Fruit fly (Drosophila melanogaster): ENCODE data around the gene Ca-alpha1T.
A peak's percentile ranks its signal among the peaks of the same experiment; 100 is the strongest.

The Ca-alpha1T gene

DNA sequence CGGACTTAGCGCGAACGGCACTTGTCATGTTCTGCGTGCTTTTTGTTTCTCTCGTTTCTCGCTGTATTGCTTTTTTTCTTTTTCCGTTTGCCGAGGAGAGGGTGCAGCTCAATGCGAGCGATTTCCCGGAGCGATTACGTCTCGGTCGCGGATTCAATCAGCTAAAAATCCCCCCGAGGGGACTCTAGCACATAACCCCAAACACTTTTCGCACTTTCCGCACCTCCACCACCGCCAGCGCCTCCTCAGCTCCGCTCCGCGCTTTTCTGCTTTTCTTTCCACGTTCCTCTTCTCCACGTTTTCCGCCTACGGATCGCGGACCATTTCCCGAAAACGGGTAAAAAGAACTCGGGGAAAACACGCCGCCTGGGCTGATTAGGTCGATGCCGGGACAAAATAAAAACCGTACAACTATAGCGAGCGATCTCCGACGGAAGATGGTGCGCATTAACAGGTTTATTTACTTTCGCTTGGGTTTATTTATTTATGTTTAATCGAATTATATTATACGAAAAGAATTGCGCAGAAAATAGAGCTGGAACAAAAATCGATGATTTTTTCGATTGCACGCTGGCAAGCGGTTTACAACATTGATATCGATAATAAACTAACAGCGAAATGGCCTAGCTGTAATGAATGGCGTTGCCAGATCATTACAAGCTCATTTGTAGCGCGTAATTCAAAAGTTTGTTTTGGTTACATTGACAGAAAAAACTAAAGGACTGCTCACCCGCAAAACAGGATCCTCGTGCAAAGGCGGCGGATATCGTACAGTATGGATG, 102.4 kb downstream of the Ca-alpha1T start, which contains the start of gene raptor:
Gene raptor (minus strand): TSS at position 523 of the 782 bp plus-strand sequence.
- TF ChIP-seq Mnt (GFP tag; optimal IDR thresholded peaks at IDR 0.05) (peak; percentile 44), cnc (optimal IDR thresholded peaks at IDR 0.05) (no peak), CG33017 (tag; optimal IDR thresholded peaks at IDR 0.05) (no peak), tj (GFP tag; optimal IDR thresholded peaks at IDR 0.05) (no peak), CG5204 (GFP tag; optimal IDR thresholded peaks at IDR 0.05) (no peak), CG14711 (tag; optimal IDR thresholded peaks at IDR 0.05) (no peak), pad (GFP tag; optimal IDR thresholded peaks at IDR 0.05) (no peak), cic (GFP tag; optimal IDR thresholded peaks at IDR 0.05) (no peak), CG7101 (tag; optimal IDR thresholded peaks at IDR 0.05) (no peak), bab1 (GFP tag; optimal IDR thresholded peaks at IDR 0.05) (peak; percentile 14), Hr96 (GFP tag; optimal IDR thresholded peaks at IDR 0.05) (no peak), CG7045 (GFP tag; optimal IDR thresholded peaks at IDR 0.05) (no peak), Clk (GFP tag; optimal IDR thresholded peaks at IDR 0.05) (no peak), CG1620 (GFP tag; optimal IDR thresholded peaks at IDR 0.05) (no peak), CG12768 (GFP tag; optimal IDR thresholded peaks at IDR 0.05) (peak; percentile 3), kay (GFP tag; ENCODE audit: borderline replicate concordance) (no peak), toe (GFP tag; optimal IDR thresholded peaks at IDR 0.05) (no peak), ovo (GFP tag; optimal IDR thresholded peaks at IDR 0.05) (no peak), Crg-1 (GFP tag; optimal IDR thresholded peaks at IDR 0.05) (no peak), CG11617 (GFP tag; optimal IDR thresholded peaks at IDR 0.05) (no peak)

DNA sequence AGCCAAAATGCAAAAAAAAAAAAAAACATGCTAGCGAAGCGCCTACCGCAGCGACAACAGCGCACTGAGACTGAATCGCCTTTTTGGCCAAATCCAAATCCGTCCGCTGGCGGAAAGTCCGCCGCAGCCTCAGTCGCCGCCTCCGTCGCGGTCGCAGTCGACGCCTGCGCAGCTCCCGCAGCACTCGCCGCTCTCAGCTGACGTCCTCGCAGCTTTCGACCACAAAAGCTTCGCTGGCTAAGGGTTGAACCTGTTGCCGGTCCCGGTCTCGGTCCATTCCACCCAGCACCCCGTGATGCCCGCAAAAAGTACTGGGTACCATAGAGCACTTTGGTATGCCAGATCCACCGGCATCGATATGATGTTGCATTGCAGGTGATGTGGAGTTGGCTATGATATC, 111.0 kb downstream of the Ca-alpha1T start, which contains the start of gene CG4660:
Gene CG4660 (minus strand): TSS at position 77 of the 400 bp plus-strand sequence.
- TF ChIP-seq toe (GFP tag; optimal IDR thresholded peaks at IDR 0.05) (no peak), pad (GFP tag; optimal IDR thresholded peaks at IDR 0.05) (no peak), cic (GFP tag; optimal IDR thresholded peaks at IDR 0.05) (no peak), Clk (GFP tag; optimal IDR thresholded peaks at IDR 0.05) (no peak), bab1 (GFP tag; optimal IDR thresholded peaks at IDR 0.05) (no peak), tj (GFP tag; optimal IDR thresholded peaks at IDR 0.05) (no peak), CG7045 (GFP tag; optimal IDR thresholded peaks at IDR 0.05) (no peak), CG12768 (GFP tag; optimal IDR thresholded peaks at IDR 0.05) (no peak), cnc (optimal IDR thresholded peaks at IDR 0.05) (no peak), CG33017 (tag; optimal IDR thresholded peaks at IDR 0.05) (no peak), Crg-1 (GFP tag; optimal IDR thresholded peaks at IDR 0.05) (no peak), CG1620 (GFP tag; optimal IDR thresholded peaks at IDR 0.05) (no peak), ovo (GFP tag; optimal IDR thresholded peaks at IDR 0.05) (no peak), CG7101 (tag; optimal IDR thresholded peaks at IDR 0.05) (no peak), Mnt (GFP tag; optimal IDR thresholded peaks at IDR 0.05) (no peak), CG11617 (GFP tag; optimal IDR thresholded peaks at IDR 0.05) (no peak)

DNA sequence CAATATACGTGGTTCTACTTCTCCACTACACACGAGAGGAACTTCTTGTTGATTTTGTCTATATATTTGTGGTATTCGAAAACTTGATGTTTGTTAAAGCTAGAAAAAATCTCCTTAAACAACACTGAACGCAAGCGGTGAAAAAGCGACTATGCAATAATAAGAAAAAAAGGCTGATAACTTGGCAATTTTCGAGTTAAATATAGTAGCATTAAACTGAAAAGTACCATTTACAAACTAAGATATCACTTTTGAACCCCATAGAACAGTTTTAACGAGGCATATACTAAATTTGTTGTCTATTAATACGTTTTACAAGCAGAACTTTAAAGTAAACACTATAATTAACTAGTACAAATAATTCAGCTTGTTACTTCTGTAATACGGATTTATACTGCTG, 114.6 kb downstream of the Ca-alpha1T start, which contains the start of gene CG4666:
Gene CG4666 (minus strand): TSS at position 101 of the 400 bp plus-strand sequence.
- TF ChIP-seq ovo (GFP tag; optimal IDR thresholded peaks at IDR 0.05), result no peak
- no peak for TF ChIP-seq CG5204 (GFP tag; optimal IDR thresholded peaks at IDR 0.05)
- TF ChIP-seq CG1620 (GFP tag; optimal IDR thresholded peaks at IDR 0.05), result no peak
- no peak for TF ChIP-seq CG12768 (GFP tag; optimal IDR thresholded peaks at IDR 0.05)
- TF ChIP-seq pad (GFP tag; optimal IDR thresholded peaks at IDR 0.05), result no peak
- no peak for TF ChIP-seq CG7045 (GFP tag; optimal IDR thresholded peaks at IDR 0.05)

DNA sequence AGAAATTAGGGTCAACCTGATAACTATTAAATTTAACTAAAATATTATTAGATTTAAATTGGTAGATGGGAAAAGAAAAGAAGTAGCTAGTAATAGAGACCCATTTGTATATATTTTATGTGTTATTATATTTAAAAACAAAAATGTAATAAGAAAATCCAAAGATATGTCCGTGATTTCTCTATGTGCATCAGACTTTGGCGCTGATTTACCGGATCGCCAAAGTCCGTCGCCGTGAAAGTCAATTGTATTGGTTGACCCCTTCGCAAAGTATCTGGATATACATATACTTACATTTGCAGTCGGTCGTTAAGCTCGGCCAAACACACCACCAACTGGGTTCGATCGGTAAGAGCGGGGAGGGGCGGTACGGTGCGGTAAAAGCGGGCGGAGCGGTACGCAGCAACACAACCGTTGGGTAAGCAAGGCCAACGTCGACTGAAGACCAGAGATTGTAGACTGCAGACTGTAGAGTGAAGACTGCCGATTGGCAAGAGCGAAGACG, 115.2 kb downstream of the Ca-alpha1T start:
- peak; percentile 37 for TF ChIP-seq Hr96 (GFP tag; optimal IDR thresholded peaks at IDR 0.05)
- no peak for TF ChIP-seq cnc (optimal IDR thresholded peaks at IDR 0.05)
- peak; percentile 35 for TF ChIP-seq Mnt (GFP tag; optimal IDR thresholded peaks at IDR 0.05)
- no peak for TF ChIP-seq kay (GFP tag; ENCODE audit: borderline replicate concordance)
- peak; percentile 15 for TF ChIP-seq CG5204 (GFP tag; optimal IDR thresholded peaks at IDR 0.05)
- no peak for TF ChIP-seq CG7045 (GFP tag; optimal IDR thresholded peaks at IDR 0.05)
- peak; percentile 61 for TF ChIP-seq CG33017 (tag; optimal IDR thresholded peaks at IDR 0.05)
- TF ChIP-seq bab1 (GFP tag; optimal IDR thresholded peaks at IDR 0.05), result peak; percentile 40
- no peak for TF ChIP-seq pad (GFP tag; optimal IDR thresholded peaks at IDR 0.05)
- TF ChIP-seq CG11617 (GFP tag; optimal IDR thresholded peaks at IDR 0.05), result peak; percentile 52
- no peak for TF ChIP-seq Clk (GFP tag; optimal IDR thresholded peaks at IDR 0.05)
- peak; percentile 74 for TF ChIP-seq tj (GFP tag; optimal IDR thresholded peaks at IDR 0.05)
- peak; percentile 39 for TF ChIP-seq ovo (GFP tag; optimal IDR thresholded peaks at IDR 0.05)
- TF ChIP-seq CG1620 (GFP tag; optimal IDR thresholded peaks at IDR 0.05), result no peak
- TF ChIP-seq Crg-1 (GFP tag; optimal IDR thresholded peaks at IDR 0.05), result no peak
- TF ChIP-seq toe (GFP tag; optimal IDR thresholded peaks at IDR 0.05), result no peak
- no peak for TF ChIP-seq CG14711 (tag; optimal IDR thresholded peaks at IDR 0.05)
- peak; percentile 78 for TF ChIP-seq CG12768 (GFP tag; optimal IDR thresholded peaks at IDR 0.05)
- no peak for TF ChIP-seq cic (GFP tag; optimal IDR thresholded peaks at IDR 0.05)
- peak; percentile 49 for TF ChIP-seq CG7101 (tag; optimal IDR thresholded peaks at IDR 0.05)

DNA sequence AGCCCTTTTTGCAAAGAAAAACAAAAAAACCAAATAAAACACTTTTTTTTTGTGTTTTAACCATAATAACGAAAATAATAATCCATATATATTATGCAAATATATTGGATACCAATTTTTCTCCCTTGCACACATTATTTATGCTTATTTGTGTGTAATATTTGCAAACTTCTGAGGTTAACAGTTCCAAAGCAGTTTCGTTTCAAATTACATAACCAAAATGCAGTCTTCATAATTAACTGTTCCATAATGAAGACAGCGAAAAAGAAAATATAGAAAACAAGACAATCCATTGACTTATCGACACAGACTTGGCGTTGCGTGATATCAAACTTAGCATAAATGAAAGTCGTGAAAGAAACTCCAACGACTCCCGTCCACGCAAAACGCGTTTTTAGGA, 116.7 kb downstream of the Ca-alpha1T start:
- no peak for TF ChIP-seq pad (GFP tag; optimal IDR thresholded peaks at IDR 0.05)
- peak; percentile 96 for TF ChIP-seq tj (GFP tag; optimal IDR thresholded peaks at IDR 0.05)

DNA sequence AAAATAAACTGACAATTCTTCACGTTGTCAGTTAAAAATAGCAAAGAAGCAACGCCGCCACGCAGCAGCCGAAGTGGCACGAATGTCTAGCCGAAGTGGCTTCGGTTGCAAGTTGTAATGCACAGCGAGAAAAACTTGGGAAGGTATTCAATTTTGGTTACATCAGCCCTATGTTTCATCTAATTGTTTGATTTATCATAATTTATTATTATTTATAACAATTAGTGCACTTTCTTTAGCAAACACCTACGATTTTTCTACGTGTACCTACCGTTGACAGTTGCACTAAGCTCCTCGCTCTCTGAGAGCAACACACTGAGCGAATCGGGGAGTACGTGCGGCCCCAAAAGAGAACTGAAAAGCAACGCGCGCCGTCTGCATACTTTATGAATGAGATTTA, 117.4 kb downstream of the Ca-alpha1T start, which contains the start of gene Tsp5D:
Gene Tsp5D (minus strand): TSS at position 13 of the 400 bp plus-strand sequence.
- TF ChIP-seq CG7101 (tag; optimal IDR thresholded peaks at IDR 0.05) (peak; percentile 40), CG1620 (GFP tag; optimal IDR thresholded peaks at IDR 0.05) (no peak), CG14711 (tag; optimal IDR thresholded peaks at IDR 0.05) (peak; percentile 55), bab1 (GFP tag; optimal IDR thresholded peaks at IDR 0.05) (peak; percentile 44)

Data from whole organism, adult.